Worm (Caenorhabditis elegans): Measurements from ENCODE around the gene ZK617.26.

Gene ZK617.26

DNA sequence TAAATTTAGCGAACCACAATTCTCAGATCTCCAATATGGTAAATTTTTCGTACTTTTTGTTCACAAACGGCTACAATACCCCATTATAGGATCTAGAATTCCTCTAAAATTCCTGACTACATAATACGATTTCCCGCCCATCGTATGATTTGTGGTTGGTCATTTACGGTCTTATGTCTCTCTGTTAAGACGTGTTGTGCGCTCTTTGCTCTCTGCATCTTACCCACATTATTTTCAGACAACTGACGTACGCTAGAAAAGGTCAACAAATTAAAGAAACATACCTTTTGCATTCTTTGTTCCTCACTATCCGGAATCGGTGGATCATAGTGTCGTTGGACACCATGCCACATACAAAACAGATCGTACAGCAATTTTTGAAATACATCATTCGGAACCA lies 32.3 kb upstream of the ZK617.26 start:
- TF ChIP-seq T22C8.4 (GFP tag; IDR thresholded peaks at IDR 0.05) (no peak), klf-2 (GFP tag; conservative IDR thresholded peaks at IDR 0.05) (no peak), ztf-29 (GFP tag; IDR thresholded peaks at IDR 0.05) (no peak), med-1 (GFP tag; optimal IDR thresholded peaks at IDR 0.05; ENCODE audit: insufficient read depth) (no peak), cog-1 (tag; optimal IDR thresholded peaks at IDR 0.05) (no peak), flt-1 (GFP tag; IDR thresholded peaks at IDR 0.05) (no peak), ztf-23 (GFP tag; IDR thresholded peaks at IDR 0.05) (no peak), tab-1 (GFP tag; IDR thresholded peaks at IDR 0.05) (no peak), ref-1 (GFP tag; conservative IDR thresholded peaks at IDR 0.05) (no peak)

DNA sequence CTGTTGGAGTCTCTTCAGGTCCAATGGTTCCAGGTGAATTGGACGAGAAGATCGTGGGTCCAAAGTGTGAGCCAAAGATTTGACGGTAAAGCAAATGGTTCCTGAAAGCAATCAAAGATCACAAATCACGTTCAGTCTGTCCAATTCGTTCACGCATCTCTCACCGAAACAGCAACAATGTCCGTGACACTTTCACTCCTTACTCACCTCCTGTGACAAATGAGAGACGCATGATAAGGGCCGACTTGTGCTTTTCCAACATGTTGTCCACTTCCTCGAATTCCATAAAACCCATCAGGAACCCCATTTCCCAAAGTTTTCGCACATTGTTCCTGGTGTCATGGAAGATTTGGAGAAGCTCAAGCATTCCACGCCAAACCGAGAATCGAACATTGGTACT lies 29.7 kb upstream of the ZK617.26 start:
- no peak for TF ChIP-seq cog-1 (tag; optimal IDR thresholded peaks at IDR 0.05)
- TF ChIP-seq T22C8.4 (GFP tag; IDR thresholded peaks at IDR 0.05): no peak
- no peak for TF ChIP-seq klf-2 (GFP tag; conservative IDR thresholded peaks at IDR 0.05)
- TF ChIP-seq med-1 (GFP tag; optimal IDR thresholded peaks at IDR 0.05; ENCODE audit: insufficient read depth): no peak

DNA sequence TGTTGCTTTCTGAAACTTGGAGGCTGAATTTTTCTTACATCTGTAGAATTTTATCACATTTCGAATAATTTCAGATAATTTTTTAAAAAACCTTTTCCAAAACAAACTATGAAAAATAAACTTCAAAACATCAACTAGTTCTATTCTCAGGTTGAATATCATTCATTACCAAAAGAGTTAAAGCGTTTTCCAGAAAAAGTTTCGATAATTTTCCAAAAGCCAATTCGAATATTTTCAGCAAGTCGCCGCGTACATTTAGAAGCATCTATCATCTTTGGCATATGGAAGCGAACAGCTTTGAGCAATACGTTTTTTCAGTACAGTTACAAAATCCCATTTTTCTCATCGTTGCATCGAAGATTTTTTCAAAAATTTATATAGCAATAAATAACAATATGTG lies 26.2 kb upstream of the ZK617.26 start:
- no peak for TF ChIP-seq ztf-29 (GFP tag; IDR thresholded peaks at IDR 0.05)
- TF ChIP-seq tab-1 (GFP tag; IDR thresholded peaks at IDR 0.05): no peak
- TF ChIP-seq T22C8.4 (GFP tag; IDR thresholded peaks at IDR 0.05): no peak
- TF ChIP-seq med-1 (GFP tag; optimal IDR thresholded peaks at IDR 0.05; ENCODE audit: insufficient read depth): no peak
- TF ChIP-seq cog-1 (tag; optimal IDR thresholded peaks at IDR 0.05): no peak
- TF ChIP-seq ztf-23 (GFP tag; IDR thresholded peaks at IDR 0.05): no peak
- no peak for TF ChIP-seq klf-2 (GFP tag; conservative IDR thresholded peaks at IDR 0.05)
- no peak for TF ChIP-seq ref-1 (GFP tag; conservative IDR thresholded peaks at IDR 0.05)
- no peak for TF ChIP-seq flt-1 (GFP tag; IDR thresholded peaks at IDR 0.05)

DNA sequence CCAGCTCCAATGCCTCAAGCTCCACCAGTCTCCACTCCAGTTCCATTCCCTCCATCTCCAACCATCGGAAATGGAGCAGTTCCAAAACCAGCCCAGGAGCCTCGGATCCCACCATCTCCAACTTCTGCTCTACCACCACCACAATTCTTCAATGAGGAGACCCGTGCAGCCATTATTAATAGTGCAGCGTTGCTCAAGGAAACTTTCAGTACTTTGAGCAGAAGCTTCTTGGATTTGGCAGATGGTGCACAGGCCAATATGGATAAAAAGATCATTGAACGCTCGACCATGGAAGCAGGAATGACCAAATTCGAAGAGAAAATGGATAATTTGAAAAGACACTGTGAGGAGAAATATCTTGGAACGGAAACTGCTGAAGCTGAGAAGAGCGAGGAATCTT lies 24.7 kb upstream of the ZK617.26 start:
- no peak for TF ChIP-seq ztf-29 (GFP tag; IDR thresholded peaks at IDR 0.05)
- no peak for TF ChIP-seq ref-1 (GFP tag; conservative IDR thresholded peaks at IDR 0.05)
- TF ChIP-seq med-1 (GFP tag; optimal IDR thresholded peaks at IDR 0.05; ENCODE audit: insufficient read depth): no peak
- no peak for TF ChIP-seq T22C8.4 (GFP tag; IDR thresholded peaks at IDR 0.05)
- no peak for TF ChIP-seq flt-1 (GFP tag; IDR thresholded peaks at IDR 0.05)
- TF ChIP-seq klf-2 (GFP tag; conservative IDR thresholded peaks at IDR 0.05): no peak
- no peak for TF ChIP-seq ztf-23 (GFP tag; IDR thresholded peaks at IDR 0.05)
- no peak for TF ChIP-seq cog-1 (tag; optimal IDR thresholded peaks at IDR 0.05)
- no peak for TF ChIP-seq tab-1 (GFP tag; IDR thresholded peaks at IDR 0.05)

DNA sequence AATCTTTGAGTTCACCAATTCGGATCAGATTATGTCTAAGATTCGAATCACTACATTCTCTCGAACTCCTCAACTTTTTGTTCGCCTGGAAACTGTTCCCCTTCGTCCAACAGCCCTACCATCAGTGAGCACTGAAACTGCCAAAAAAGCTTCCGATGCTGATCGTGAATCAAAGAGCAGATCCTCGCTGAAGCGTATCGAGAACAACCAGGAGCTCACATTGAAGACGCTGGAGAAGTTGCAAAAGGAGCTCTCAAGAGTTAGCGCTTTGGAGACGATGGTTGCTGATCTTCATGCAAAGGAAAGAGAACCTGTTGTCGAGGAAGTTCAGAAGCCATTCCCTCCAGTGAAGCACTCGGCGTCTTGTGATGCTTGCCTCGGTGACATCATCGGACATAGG lies 24.0 kb upstream of the ZK617.26 start:
- TF ChIP-seq tab-1 (GFP tag; IDR thresholded peaks at IDR 0.05): no peak
- no peak for TF ChIP-seq flt-1 (GFP tag; IDR thresholded peaks at IDR 0.05)
- no peak for TF ChIP-seq ztf-29 (GFP tag; IDR thresholded peaks at IDR 0.05)
- no peak for TF ChIP-seq ref-1 (GFP tag; conservative IDR thresholded peaks at IDR 0.05)
- no peak for TF ChIP-seq cog-1 (tag; optimal IDR thresholded peaks at IDR 0.05)
- no peak for TF ChIP-seq T22C8.4 (GFP tag; IDR thresholded peaks at IDR 0.05)
- TF ChIP-seq med-1 (GFP tag; optimal IDR thresholded peaks at IDR 0.05; ENCODE audit: insufficient read depth): no peak
- TF ChIP-seq klf-2 (GFP tag; conservative IDR thresholded peaks at IDR 0.05): no peak
- no peak for TF ChIP-seq ztf-23 (GFP tag; IDR thresholded peaks at IDR 0.05)

DNA sequence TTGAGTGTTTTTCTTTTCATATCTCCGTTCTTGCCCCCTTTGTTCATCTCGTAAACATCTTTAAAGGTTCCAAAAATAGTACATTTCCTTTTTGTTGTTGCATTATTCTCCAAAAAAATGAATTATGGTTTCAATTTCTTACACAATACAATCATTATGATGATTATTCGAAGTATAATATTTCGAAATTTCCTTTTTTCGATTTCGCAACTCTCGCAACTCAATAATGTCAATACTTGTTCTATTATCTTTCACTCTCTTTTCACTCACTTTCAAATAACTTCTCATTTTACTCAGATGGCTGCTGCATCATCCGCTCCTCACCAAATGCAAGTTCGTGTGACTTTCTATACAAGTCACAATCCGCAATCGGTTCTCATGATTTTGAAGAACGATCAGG lies 23.2 kb upstream of the ZK617.26 start, which contains the start of gene sqst-1:
Gene sqst-1 (plus strand): TSS at position 298 of the 400 bp plus-strand sequence.
- TF ChIP-seq tab-1 (GFP tag; IDR thresholded peaks at IDR 0.05): no peak
- TF ChIP-seq flt-1 (GFP tag; IDR thresholded peaks at IDR 0.05): no peak
- TF ChIP-seq ztf-23 (GFP tag; IDR thresholded peaks at IDR 0.05): no peak
- no peak for TF ChIP-seq med-1 (GFP tag; optimal IDR thresholded peaks at IDR 0.05; ENCODE audit: insufficient read depth)
- no peak for TF ChIP-seq cog-1 (tag; optimal IDR thresholded peaks at IDR 0.05)
- TF ChIP-seq ztf-29 (GFP tag; IDR thresholded peaks at IDR 0.05): no peak
- no peak for TF ChIP-seq klf-2 (GFP tag; conservative IDR thresholded peaks at IDR 0.05)
- TF ChIP-seq ref-1 (GFP tag; conservative IDR thresholded peaks at IDR 0.05): no peak
- no peak for TF ChIP-seq T22C8.4 (GFP tag; IDR thresholded peaks at IDR 0.05)

DNA sequence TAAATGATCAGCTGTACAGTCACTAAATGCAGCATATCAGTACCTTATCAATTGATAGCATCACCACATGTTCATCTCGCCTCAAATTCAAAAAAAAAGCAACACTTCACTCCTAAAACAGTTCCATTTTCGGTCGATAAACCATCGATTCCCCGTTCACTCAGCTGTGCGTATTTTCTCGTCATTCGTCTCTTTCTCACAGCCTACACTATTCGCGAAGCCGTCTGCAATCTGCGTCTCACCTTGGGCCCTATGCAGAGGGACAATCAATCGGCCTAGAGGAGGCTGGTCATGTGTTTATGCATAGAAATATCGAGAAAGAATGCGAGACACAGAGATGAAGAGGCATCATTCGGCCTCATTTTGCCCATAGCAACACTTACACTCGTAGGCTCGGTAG lies 21.6 kb upstream of the ZK617.26 start:
- TF ChIP-seq cog-1 (tag; optimal IDR thresholded peaks at IDR 0.05) (peak; percentile 81), med-1 (GFP tag; optimal IDR thresholded peaks at IDR 0.05; ENCODE audit: insufficient read depth) (no peak), klf-2 (GFP tag; conservative IDR thresholded peaks at IDR 0.05) (no peak), T22C8.4 (GFP tag; IDR thresholded peaks at IDR 0.05) (peak; percentile 77), flt-1 (GFP tag; IDR thresholded peaks at IDR 0.05) (no peak), ztf-23 (GFP tag; IDR thresholded peaks at IDR 0.05) (0 out of 2 replicates have a peak, but pooled peaks have one; percentile 45), tab-1 (GFP tag; IDR thresholded peaks at IDR 0.05) (no peak), ref-1 (GFP tag; conservative IDR thresholded peaks at IDR 0.05) (no peak), ztf-29 (GFP tag; IDR thresholded peaks at IDR 0.05) (0 out of 2 replicates have a peak, but pooled peaks have one; percentile 41)

DNA sequence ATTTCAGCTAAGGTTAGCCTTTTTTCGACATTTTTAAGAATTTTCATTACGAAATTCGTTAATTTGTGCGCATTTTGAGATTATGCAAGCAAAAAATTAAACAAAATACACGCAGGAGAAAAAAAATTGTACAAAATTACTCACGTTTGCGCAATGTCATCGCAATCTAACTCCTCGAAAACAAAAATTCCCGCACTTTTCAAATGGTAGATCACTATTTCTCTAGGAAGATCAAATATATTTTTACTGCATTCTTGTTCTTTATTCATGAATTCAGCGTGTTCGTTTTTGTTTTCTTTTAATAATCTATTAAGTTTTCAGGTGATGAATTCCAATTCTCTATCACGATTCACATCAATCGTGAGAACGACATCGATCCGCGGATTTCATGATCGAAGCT lies 20.2 kb upstream of the ZK617.26 start, which contains the start of the genes T12G3.6 and mrpl-51:
Gene T12G3.6 (minus strand): TSS at position 269 of the 400 bp plus-strand sequence.
Gene mrpl-51 (plus strand): TSS at position 322 of the 400 bp plus-strand sequence.
- TF ChIP-seq klf-2 (GFP tag; conservative IDR thresholded peaks at IDR 0.05) (no peak), cog-1 (tag; optimal IDR thresholded peaks at IDR 0.05) (no peak), ref-1 (GFP tag; conservative IDR thresholded peaks at IDR 0.05) (no peak), T22C8.4 (GFP tag; IDR thresholded peaks at IDR 0.05) (no peak), flt-1 (GFP tag; IDR thresholded peaks at IDR 0.05) (no peak), tab-1 (GFP tag; IDR thresholded peaks at IDR 0.05) (no peak), ztf-23 (GFP tag; IDR thresholded peaks at IDR 0.05) (no peak), med-1 (GFP tag; optimal IDR thresholded peaks at IDR 0.05; ENCODE audit: insufficient read depth) (no peak), ztf-29 (GFP tag; IDR thresholded peaks at IDR 0.05) (no peak)

DNA sequence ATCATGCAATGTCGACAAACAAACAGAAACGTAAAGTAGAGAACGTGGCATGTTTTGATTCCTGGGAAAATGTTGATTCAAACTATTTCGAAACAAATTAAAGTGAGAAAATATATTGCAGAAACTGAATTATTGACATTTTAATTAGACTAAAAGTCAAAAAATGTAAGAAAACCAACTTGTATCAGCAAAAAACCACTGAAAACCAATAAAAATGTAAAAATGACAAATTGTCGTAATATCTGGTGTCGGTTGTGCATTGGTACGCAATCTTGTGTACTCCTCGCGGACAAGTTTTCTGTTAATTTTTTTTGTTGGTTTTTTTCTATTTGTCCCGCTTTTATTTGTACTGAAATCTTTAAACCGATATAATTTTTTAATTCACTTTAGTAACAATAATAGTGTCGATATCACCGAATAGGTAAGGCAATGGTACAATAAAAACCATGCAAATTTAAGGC lies 19.0 kb upstream of the ZK617.26 start, which contains the start of gene T12G3.11:
Gene T12G3.11 (minus strand): TSS at position 51 of the 461 bp plus-strand sequence.
- TF ChIP-seq ztf-29 (GFP tag; IDR thresholded peaks at IDR 0.05): no peak
- TF ChIP-seq tab-1 (GFP tag; IDR thresholded peaks at IDR 0.05): no peak

DNA sequence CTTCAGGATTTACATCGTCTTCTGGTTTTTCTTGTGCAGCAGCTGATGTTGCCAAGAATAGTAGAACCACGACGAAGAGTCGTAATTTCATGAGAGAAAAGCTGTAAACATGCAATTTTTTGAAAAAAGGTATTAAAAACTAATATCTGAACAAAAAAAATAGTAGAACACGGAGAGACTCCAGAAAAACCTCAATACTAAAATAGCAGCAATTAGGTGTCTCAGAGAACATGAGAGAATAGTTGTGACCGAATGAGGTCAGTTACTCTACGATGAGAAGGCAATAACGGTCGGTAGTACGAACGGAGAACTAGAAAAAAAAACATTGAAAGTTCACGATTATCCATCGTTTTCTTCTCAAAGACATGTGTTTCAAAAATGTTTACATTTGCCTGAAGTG lies 18.3 kb upstream of the ZK617.26 start, which contains the start of gene tgn-38:
Gene tgn-38 (minus strand): TSS at position 101 of the 400 bp plus-strand sequence.
- TF ChIP-seq T22C8.4 (GFP tag; IDR thresholded peaks at IDR 0.05): no peak
- no peak for TF ChIP-seq ztf-23 (GFP tag; IDR thresholded peaks at IDR 0.05)
- TF ChIP-seq cog-1 (tag; optimal IDR thresholded peaks at IDR 0.05): no peak
- no peak for TF ChIP-seq klf-2 (GFP tag; conservative IDR thresholded peaks at IDR 0.05)
- TF ChIP-seq ref-1 (GFP tag; conservative IDR thresholded peaks at IDR 0.05): no peak
- no peak for TF ChIP-seq tab-1 (GFP tag; IDR thresholded peaks at IDR 0.05)
- no peak for TF ChIP-seq flt-1 (GFP tag; IDR thresholded peaks at IDR 0.05)
- no peak for TF ChIP-seq ztf-29 (GFP tag; IDR thresholded peaks at IDR 0.05)
